Worm (Caenorhabditis elegans) whole organism, young adult: ENCODE measurements around the gene F10C1.1.
"Not testable (repeated sequence)": the region's sequence is repeated elsewhere in the genome, so short reads cannot be mapped to it uniquely, and the experiment has no call there.

ENCODE experiments used
- C17E4.6 ChIP-seq: fragments of 200-800 bp; sonication (Bioruptor generic); IDR thresholded peaks from 2 replicates; pipeline ENCODE4 v1.3.6; 2022; ENCODE audit warnings: missing genetic modification reagents, missing genetic modification characterization, missing compliant biosample characterization
- F23B12.7 ChIP-seq: sonication (generic microtip); optimal IDR thresholded peaks from 2 replicates; lab custom pipeline; 2017; ENCODE audit warnings: missing genetic modification characterization, mild to moderate bottlenecking, missing compliant biosample characterization, antibody characterized with exemption, moderate library complexity; ENCODE audit not compliant: insufficient read depth
- F57A8.1 ChIP-seq: fragments of 200-800 bp; sonication (Bioruptor generic); optimal IDR thresholded peaks from 2 replicates; lab custom pipeline; 2018; ENCODE audit warnings: mild to moderate bottlenecking, missing genetic modification characterization, moderate library complexity, missing compliant biosample characterization
- F57C9.4 ChIP-seq: sonication (generic microtip); optimal IDR thresholded peaks from 2 replicates; lab custom pipeline; 2017; ENCODE audit warnings: mild to moderate bottlenecking, missing genetic modification characterization, missing compliant biosample characterization
- Y53F4B.3 ChIP-seq: fragments of 200-800 bp; sonication (Bioruptor generic); IDR thresholded peaks from 2 replicates; pipeline ENCODE4 v1.3.6; 2022; ENCODE audit warnings: missing genetic modification reagents, missing genetic modification characterization, missing compliant biosample characterization
- Y79H2A.3 ChIP-seq: fragments of 200-800 bp; sonication (Bioruptor generic); conservative IDR thresholded peaks from 2 replicates; pipeline ENCODE4 v1.3.6; 2022; ENCODE audit warnings: missing genetic modification reagents, missing genetic modification characterization, missing compliant biosample characterization
- ZK185.1 ChIP-seq: sonication (generic microtip); optimal IDR thresholded peaks from 2 replicates; lab custom pipeline; 2016; ENCODE audit warnings: mild to moderate bottlenecking, missing genetic modification characterization, missing compliant biosample characterization; ENCODE audit not compliant: poor library complexity, severe bottlenecking
- ama-1 ChIP-seq, 3 experiments: fragments of 150-350 bp in 1 of 3; sonication (generic microtip) in 2 of 3; optimal IDR thresholded peaks; 2 replicates each; lab custom pipeline; 2014 to 2018; ENCODE audit warnings: missing biosample characterization in 2 of 3, missing genetic modification characterization in 2 of 3, missing genetic modification reagents in 2 of 3
- aptf-2 ChIP-seq: fragments of 200-800 bp; sonication (Bioruptor generic); conservative IDR thresholded peaks from 2 replicates; pipeline ENCODE4 v1.3.6; 2022; ENCODE audit warnings: missing genetic modification reagents, missing genetic modification characterization, missing compliant biosample characterization
- aptf-3 ChIP-seq: fragments of 200-800 bp; sonication (Bioruptor generic); IDR thresholded peaks from 2 replicates; pipeline ENCODE4 v1.3.6; 2022; ENCODE audit warnings: missing genetic modification characterization, missing compliant biosample characterization
- attf-5 ChIP-seq: fragments of 200-800 bp; sonication (Bioruptor generic); optimal IDR thresholded peaks from 2 replicates; lab custom pipeline; 2018; ENCODE audit warnings: mild to moderate bottlenecking, missing genetic modification characterization, missing compliant biosample characterization
- bed-1 ChIP-seq: fragments of 200-800 bp; sonication (Bioruptor generic); IDR thresholded peaks from 2 replicates; pipeline ENCODE4 v1.3.6; 2022; ENCODE audit warnings: missing genetic modification reagents, missing genetic modification characterization, missing compliant biosample characterization
- bed-2 ChIP-seq: fragments of 200-800 bp; sonication (Bioruptor generic); IDR thresholded peaks from 2 replicates; pipeline ENCODE4 v1.3.6; 2022; ENCODE audit warnings: missing genetic modification reagents, missing genetic modification characterization, missing compliant biosample characterization
- ceh-91 ChIP-seq: fragments of 200-800 bp; sonication (Bioruptor generic); IDR thresholded peaks from 2 replicates; pipeline ENCODE4 v1.3.6; 2022; ENCODE audit warnings: missing genetic modification reagents, missing genetic modification characterization, missing compliant biosample characterization
- chd-7 ChIP-seq: sonication (generic microtip); optimal IDR thresholded peaks from 2 replicates; lab custom pipeline; 2016; ENCODE audit warnings: mild to moderate bottlenecking, missing genetic modification characterization, moderate library complexity, missing compliant biosample characterization
- dox-1 ChIP-seq: fragments of 200-800 bp; sonication (Bioruptor generic); IDR thresholded peaks from 2 replicates; pipeline ENCODE4 v1.3.6; 2022; ENCODE audit warnings: missing genetic modification reagents, missing genetic modification characterization, missing compliant biosample characterization
- ets-4 ChIP-seq: fragments of 200-800 bp; sonication (Bioruptor generic); optimal IDR thresholded peaks from 2 replicates; lab custom pipeline; 2018; ENCODE audit warnings: mild to moderate bottlenecking, missing genetic modification characterization, missing compliant biosample characterization
- gei-17 ChIP-seq: fragments of 200-800 bp; sonication (Bioruptor generic); optimal IDR thresholded peaks from 2 replicates; lab custom pipeline; 2018; ENCODE audit warnings: mild to moderate bottlenecking, missing genetic modification characterization, missing compliant biosample characterization
- hsf-1 ChIP-seq: fragments of 200-800 bp; sonication (Bioruptor generic); IDR thresholded peaks from 2 replicates; pipeline ENCODE4 v1.3.6; 2022; ENCODE audit warnings: missing genetic modification reagents, missing genetic modification characterization, missing compliant biosample characterization
- lsl-1 ChIP-seq: fragments of 200-800 bp; sonication (Bioruptor generic); optimal IDR thresholded peaks from 2 replicates; lab custom pipeline; 2018; ENCODE audit warnings: mild to moderate bottlenecking, missing genetic modification characterization, moderate library complexity, missing compliant biosample characterization
- mcd-1 ChIP-seq: fragments of 200-800 bp; sonication (Bioruptor generic); IDR thresholded peaks from 2 replicates; pipeline ENCODE4 v1.3.6; 2022; ENCODE audit warnings: missing genetic modification reagents, missing genetic modification characterization, missing compliant biosample characterization
- nhr-80 ChIP-seq: sonication (generic microtip); optimal IDR thresholded peaks from 2 replicates; lab custom pipeline; 2016; ENCODE audit warnings: missing genetic modification characterization, missing compliant biosample characterization
- pbrm-1 ChIP-seq: fragments of 200-800 bp; sonication (Bioruptor generic); IDR thresholded peaks from 2 replicates; pipeline ENCODE4 v1.3.6; 2022; ENCODE audit warnings: missing genetic modification reagents, missing genetic modification characterization, missing compliant biosample characterization
- snpc-1.1 ChIP-seq: sonication (generic microtip); optimal IDR thresholded peaks from 2 replicates; lab custom pipeline; 2017; ENCODE audit warnings: missing genetic modification characterization, mild to moderate bottlenecking, missing compliant biosample characterization, antibody characterized with exemption, moderate library complexity, missing genotype, missing genetic modification reagents; ENCODE audit not compliant: insufficient read depth
- tbp1 ChIP-seq: fragments of 200-800 bp; sonication (Bioruptor generic); optimal IDR thresholded peaks from 2 replicates; lab custom pipeline; 2018; ENCODE audit warnings: mild to moderate bottlenecking, missing genetic modification characterization, missing compliant biosample characterization
- unc-130 ChIP-seq: sonication (generic microtip); optimal IDR thresholded peaks from 2 replicates; lab custom pipeline; 2016; ENCODE audit warnings: missing genetic modification reagents, missing genetic modification characterization, missing compliant biosample characterization
- ztf-26 ChIP-seq: sonication (generic microtip); optimal IDR thresholded peaks from 2 replicates; lab custom pipeline; 2017; ENCODE audit warnings: missing genetic modification characterization, missing compliant biosample characterization
- ztf-28 ChIP-seq: fragments of 200-800 bp; sonication (Bioruptor generic); IDR thresholded peaks from 2 replicates; pipeline ENCODE4 v1.3.6; 2022; ENCODE audit warnings: missing genetic modification reagents, missing genetic modification characterization, missing compliant biosample characterization

F10C1.1 gene

ce11 chrII:5745088-5745487, 28.9 kb upstream of the F10C1.1 start, which contains the start of gene F10C1.9:
TSS of gene F10C1.9 (minus strand) at chrII:5745284.
- no peak for TF ChIP-seq chd-7 (tag; lab: Kevin White, UChicago)
- no peak for TF ChIP-seq tbp1 (GFP tag; lab: Kevin White, UChicago)
- TF ChIP-seq mcd-1 (GFP tag; lab: Robert Waterston, UW) = no peak
- TF ChIP-seq attf-5 = no peak
- TF ChIP-seq pbrm-1 (GFP tag; lab: Robert Waterston, UW) = no peak
- no peak for TF ChIP-seq Y79H2A.3 (GFP tag; lab: Robert Waterston, UW)
- TF ChIP-seq F57C9.4 = no peak

DNA sequence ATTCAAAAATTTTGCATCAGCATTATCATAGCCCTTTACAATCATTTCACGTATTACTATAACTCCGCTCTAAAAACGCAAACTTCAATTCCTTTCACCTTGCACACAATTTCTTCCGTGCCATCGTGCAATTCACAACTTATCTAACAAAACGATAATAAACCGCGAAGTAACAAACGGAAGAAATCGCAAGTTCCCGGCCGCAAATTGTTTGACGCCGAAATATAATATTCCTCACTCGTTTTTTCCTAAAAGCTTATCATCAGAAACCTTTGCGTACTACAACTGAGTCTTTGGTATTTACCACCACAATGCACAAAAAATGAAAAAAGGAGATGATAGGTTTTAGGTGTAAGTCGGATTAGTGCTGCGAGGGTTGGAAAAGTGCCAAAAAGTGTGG, 26.7 kb upstream of the F10C1.1 start:
- TF ChIP-seq nhr-80 (tag; lab: Kevin White, UChicago) (peak; percentile 47), ztf-26 (tag; lab: Kevin White, UChicago) (no peak)

- TF ChIP-seq ceh-91 (GFP tag; lab: Robert Waterston, UW) (no peak), ets-4 (GFP tag; lab: Kevin White, UChicago) (peak; percentile 31), aptf-2 (GFP tag; lab: Robert Waterston, UW) (no peak), nhr-80 (tag; lab: Kevin White, UChicago) (peak; percentile 89), dox-1 (GFP tag; lab: Robert Waterston, UW) (0 out of 2 replicates have a peak, but pooled peaks have one; percentile 26), gei-17 (no peak), F23B12.7 (tag; lab: Kevin White, UChicago) (no peak), bed-1 (GFP tag; lab: Robert Waterston, UW) (no peak)
These were observed 25.6 kb upstream of the F10C1.1 start for ce11 chrII:5748395-5748794.

ce11 chrII:5749733-5750238, 24.2 kb upstream of the F10C1.1 start, which contains the start of gene ifb-2:
TSS of gene ifb-2 (plus strand) at chrII:5750188.
- peak; percentile 92 for TF ChIP-seq nhr-80 (tag; lab: Kevin White, UChicago)
- 0 out of 2 replicates have a peak, but pooled peaks have one; percentile 15 for TF ChIP-seq dox-1 (GFP tag; lab: Robert Waterston, UW)
- TF ChIP-seq chd-7 (tag; lab: Kevin White, UChicago) = no peak

- TF ChIP-seq unc-130 (GFP tag; lab: Kevin White, UChicago) (no peak), lsl-1 (GFP tag; lab: Kevin White, UChicago) (no peak), ZK185.1 (tag; lab: Kevin White, UChicago) (peak; percentile 29), ztf-28 (GFP tag; lab: Robert Waterston, UW) (no peak), bed-2 (GFP tag; lab: Robert Waterston, UW) (no peak), dox-1 (GFP tag; lab: Robert Waterston, UW) (peak; percentile 63), C17E4.6 (no peak), hsf-1 (GFP tag; lab: Robert Waterston, UW) (0 out of 2 replicates have a peak, but pooled peaks have one; percentile 37), nhr-80 (tag; lab: Kevin White, UChicago) (peak; percentile 96), snpc-1.1 (no peak)
These were observed 22.7 kb upstream of the F10C1.1 start for ce11 chrII:5751353-5751752.

ce11 chrII:5754168-5754567, 19.9 kb upstream of the F10C1.1 start, which contains the start of gene F10C1.8:
TSS of gene F10C1.8 (plus strand) at chrII:5754468.
- no peak for TF ChIP-seq F57A8.1 (GFP tag; lab: Kevin White, UChicago)
- TF ChIP-seq, all 124 proteins: peak for 0

ce11 chrII:5757656-5758055, 16.4 kb upstream of the F10C1.1 start, which contains the start of the genes F10C1.3 and F10C1.23:
TSS of gene F10C1.3 (minus strand) at chrII:5757756.
TSS of gene F10C1.23 (plus strand) at chrII:5758040.
- TF ChIP-seq ama-1 (optimal IDR thresholded peaks at IDR 0.05; lab: Kevin White, UChicago); ama-1 (GFP tag; optimal IDR thresholded peaks at IDR 0.05; lab: Kevin White, UChicago); aptf-3 (GFP tag; lab: Robert Waterston, UW); Y53F4B.3 (GFP tag; lab: Robert Waterston, UW): not testable (repeated sequence)
